Fruit fly (Drosophila melanogaster): ENCODE results near the gene Toll-4.

DNA sequence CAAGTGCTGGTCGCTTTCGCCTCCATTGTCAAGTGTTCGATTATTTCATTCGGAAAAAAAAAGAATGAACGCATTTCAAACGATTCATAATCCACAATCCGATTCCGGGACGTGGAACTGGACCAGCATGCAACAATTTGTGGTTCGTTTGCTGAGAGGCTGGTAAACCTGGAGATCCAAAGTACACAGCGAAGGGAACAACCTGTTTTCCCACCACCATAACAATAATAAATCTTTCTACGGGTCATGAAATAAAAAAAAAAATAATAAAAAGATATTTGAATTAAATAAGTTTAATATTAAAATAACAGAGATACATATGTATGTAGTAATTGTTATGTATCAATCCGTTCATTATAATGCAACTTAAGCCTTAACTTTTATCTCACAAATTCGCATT is 40.5 kb downstream of the Toll-4 start:
- no peak for TF ChIP-seq insv (optimal IDR thresholded peaks at IDR 0.05)
- TF ChIP-seq psq (optimal IDR thresholded peaks at IDR 0.05): no peak

Measured in Kc167 (cell line).